Fruit fly (Drosophila melanogaster): ENCODE data around the gene santa-maria.

santa-maria gene

DNA sequence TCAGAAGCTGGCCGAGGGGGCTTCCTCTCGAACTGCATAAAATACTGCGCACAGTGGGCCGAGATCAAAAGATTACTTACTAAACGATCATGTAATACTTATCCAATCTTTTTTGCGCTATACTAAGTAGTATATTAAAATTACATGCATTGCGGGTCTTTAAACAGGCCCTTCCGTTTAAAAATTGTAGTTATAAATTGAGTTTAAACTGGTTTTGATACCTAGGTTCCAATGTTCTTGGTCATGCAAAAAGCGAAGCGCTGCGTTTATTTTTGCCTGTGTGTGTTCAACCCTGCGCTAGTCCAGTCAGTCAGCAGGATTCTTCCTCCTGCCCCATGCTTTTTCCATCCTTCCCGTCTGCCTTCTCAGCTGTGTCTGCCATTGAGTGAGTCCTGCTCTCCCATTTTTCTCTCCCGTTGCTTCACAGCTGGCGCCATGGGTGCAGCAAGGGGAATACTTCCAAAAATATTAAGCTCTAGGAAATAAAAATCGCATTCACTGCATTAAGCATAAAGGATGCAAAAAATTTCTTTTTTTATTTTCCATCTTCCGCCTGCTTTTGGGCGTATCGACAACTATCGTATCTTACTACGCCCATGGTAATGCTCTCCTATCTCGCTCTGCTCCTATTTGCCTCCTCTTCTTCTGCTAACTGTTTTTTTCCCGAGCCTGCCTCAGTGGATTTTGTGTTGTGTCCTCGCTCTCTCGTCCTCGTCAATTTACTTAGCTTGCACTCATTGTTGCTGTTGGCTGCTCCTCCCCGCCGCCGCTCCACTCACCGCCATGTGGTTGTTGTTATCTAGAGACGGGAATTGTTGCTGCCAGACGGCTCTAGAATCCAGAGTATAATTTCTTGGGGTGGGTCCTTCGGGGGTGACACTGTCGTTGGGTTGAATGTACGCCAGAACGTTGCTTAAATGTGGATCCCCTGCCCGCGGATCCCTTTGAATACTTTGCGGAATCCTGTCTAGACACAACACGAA is 30.4 kb downstream of the santa-maria start (continued):
- TF ChIP-seq CG8924 (tag; optimal IDR thresholded peaks at IDR 0.05) (peak; percentile 52), gsb-n (tag; optimal IDR thresholded peaks at IDR 0.05) (peak; percentile 11), sim (GFP tag; IDR thresholded peaks at IDR 0.05) (no peak), br (optimal IDR thresholded peaks at IDR 0.05) (no peak), Camta (GFP tag; optimal IDR thresholded peaks at IDR 0.05) (peak; percentile 39), pho (GFP tag; optimal IDR thresholded peaks at IDR 0.05) (peak; percentile 68), Atf-2 (GFP tag; optimal IDR thresholded peaks at IDR 0.05) (peak; percentile 41), Hey (tag; optimal IDR thresholded peaks at IDR 0.05) (no peak), sc (optimal IDR thresholded peaks at IDR 0.05) (no peak), sc (GFP tag; optimal IDR thresholded peaks at IDR 0.05) (no peak), sob (GFP tag; IDR thresholded peaks at IDR 0.05) (peak; percentile 68), zen (tag; optimal IDR thresholded peaks at IDR 0.05) (no peak), CG6254 (GFP tag; optimal IDR thresholded peaks at IDR 0.05) (no peak), Hr3 (GFP tag; optimal IDR thresholded peaks at IDR 0.05) (peak; percentile 58), jigr1 (GFP tag; IDR thresholded peaks at IDR 0.05) (no peak), CG10209 (GFP tag; optimal IDR thresholded peaks at IDR 0.05) (peak; percentile 52), ranshi (GFP tag; IDR thresholded peaks at IDR 0.05) (peak; percentile 82), CG2199 (GFP tag; IDR thresholded peaks at IDR 0.05) (no peak), CG9932 (GFP tag; IDR thresholded peaks at IDR 0.05) (peak; percentile 75), ftz-f1 (GFP tag; optimal IDR thresholded peaks at IDR 0.05) (no peak), CG9609 (GFP tag; optimal IDR thresholded peaks at IDR 0.05) (peak; percentile 76), Nf-YB (GFP tag; optimal IDR thresholded peaks at IDR 0.05) (peak; percentile 11), CkIIα-i1 (GFP tag; IDR thresholded peaks at IDR 0.05) (0 out of 2 replicates have a peak, but pooled peaks have one; percentile 4), repo (GFP tag; optimal IDR thresholded peaks at IDR 0.05) (peak; percentile 39), CG18262 (tag; optimal IDR thresholded peaks at IDR 0.05) (peak; percentile 47), CG10274 (GFP tag; optimal IDR thresholded peaks at IDR 0.05) (peak; percentile 4), CG12219 (GFP tag; optimal IDR thresholded peaks at IDR 0.05) (peak; percentile 30), schlank (tag; optimal IDR thresholded peaks at IDR 0.05) (peak; percentile 73), CG8765 (GFP tag; IDR thresholded peaks at IDR 0.05) (no peak; the same call in 1 of the 2 replicates), CG6813 (GFP tag; optimal IDR thresholded peaks at IDR 0.05) (peak; percentile 52), Meics (GFP tag; optimal IDR thresholded peaks at IDR 0.05) (peak; percentile 83), CG10959 (GFP tag; IDR thresholded peaks at IDR 0.05) (peak; percentile 40; the same call in 1 of the 2 replicates), D19A (tag; optimal IDR thresholded peaks at IDR 0.05) (peak; percentile 22), CG18619 (GFP tag; optimal IDR thresholded peaks at IDR 0.05) (peak; percentile 45), Ssrp (tag; optimal IDR thresholded peaks at IDR 0.05) (no peak), CG31365 (tag; optimal IDR thresholded peaks at IDR 0.05) (no peak), C15 (GFP tag; IDR thresholded peaks at IDR 0.05) (no peak; the same call in 2 of the 3 replicates), usp (GFP tag; optimal IDR thresholded peaks at IDR 0.05) (no peak), CHES-1-like (GFP tag; optimal IDR thresholded peaks at IDR 0.05) (peak; percentile 81), Rx (GFP tag; IDR thresholded peaks at IDR 0.05) (peak; percentile 59), hb (GFP tag; IDR thresholded peaks at IDR 0.05; ENCODE audit: partially characterized antibody) (no peak), CG8388 (GFP tag; optimal IDR thresholded peaks at IDR 0.05) (no peak), unpg (GFP tag; optimal IDR thresholded peaks at IDR 0.05) (peak; percentile 10), CG10267 (tag; optimal IDR thresholded peaks at IDR 0.05) (peak; percentile 15), emc (GFP tag; optimal IDR thresholded peaks at IDR 0.05) (peak; percentile 45), vfl (GFP tag; optimal IDR thresholded peaks at IDR 0.05) (peak; percentile 55), gcm (GFP tag; optimal IDR thresholded peaks at IDR 0.05) (no peak), CG18764 (GFP tag; optimal IDR thresholded peaks at IDR 0.05) (no peak), fu2 (GFP tag; optimal IDR thresholded peaks at IDR 0.05) (peak; percentile 65)
